Worm (Caenorhabditis elegans): ENCODE results near the gene slrp-1.

Gene slrp-1

ce11 chrV:13556746-13557145, 8.9 kb upstream of the slrp-1 start, which contains the start of gene cav-2 (continued):
- no peak for TF ChIP-seq nhr-179 (tag; optimal IDR thresholded peaks at IDR 0.05)
- TF ChIP-seq gei-17 (GFP tag; optimal IDR thresholded peaks at IDR 0.05) = peak; percentile 9
- peak; percentile 22 to 68 for TF ChIP-seq let-607 (tag; optimal IDR thresholded peaks at IDR 0.05)
- no peak for TF ChIP-seq egl-18 (GFP tag; IDR thresholded peaks at IDR 0.05)
- TF ChIP-seq ZK185.1 (tag; optimal IDR thresholded peaks at IDR 0.05; ENCODE audit: poor library complexity, severe bottlenecking) = peak; percentile 89
- 0 out of 2 replicates have a peak, but pooled peaks have one; percentile 52 for TF ChIP-seq ekl-4 (GFP tag; IDR thresholded peaks at IDR 0.05)
- TF ChIP-seq B0261.1 (tag; optimal IDR thresholded peaks at IDR 0.05) = no peak
- no peak for TF ChIP-seq Y53G8AR.9 (GFP tag; conservative IDR thresholded peaks at IDR 0.05)
- no peak for TF ChIP-seq snpc-1.3 (tag; optimal IDR thresholded peaks at IDR 0.05; ENCODE audit: insufficient read depth)
- peak; percentile 51 for TF ChIP-seq K12H6.12 (tag; optimal IDR thresholded peaks at IDR 0.05)
- peak; percentile 95 for TF ChIP-seq lin-54 (GFP tag; optimal IDR thresholded peaks at IDR 0.05)
- TF ChIP-seq T07F8.4 (tag; optimal IDR thresholded peaks at IDR 0.05) = no peak
- no peak for TF ChIP-seq ceh-79 (tag; optimal IDR thresholded peaks at IDR 0.05)
- 0 out of 2 replicates have a peak, but pooled peaks have one; percentile 28 for TF ChIP-seq C06A6.2 (GFP tag; conservative IDR thresholded peaks at IDR 0.05)
- TF ChIP-seq nhr-80 (tag; optimal IDR thresholded peaks at IDR 0.05) = peak; percentile 95
- TF ChIP-seq attf-6 (GFP tag; IDR thresholded peaks at IDR 0.05) = no peak
- no peak for TF ChIP-seq hlh-12 (tag; optimal IDR thresholded peaks at IDR 0.05)
- no peak for TF ChIP-seq rpc-1 (optimal IDR thresholded peaks at IDR 0.05)
- TF ChIP-seq rpc-1 (tag; optimal IDR thresholded peaks at IDR 0.05) = no peak
- peak; percentile 44 for TF ChIP-seq F33H1.4 (GFP tag; IDR thresholded peaks at IDR 0.05)
- no peak for TF ChIP-seq snpc-1.1 (tag; optimal IDR thresholded peaks at IDR 0.05; ENCODE audit: insufficient read depth)
- TF ChIP-seq zfh-2 (GFP tag; conservative IDR thresholded peaks at IDR 0.05) = no peak
- 0 out of 2 replicates have a peak, but pooled peaks have one; percentile 52 for TF ChIP-seq Y67H2A.10 (GFP tag; conservative IDR thresholded peaks at IDR 0.05)
- peak; percentile 20 for TF ChIP-seq ztf-3 (GFP tag; optimal IDR thresholded peaks at IDR 0.05)
- TF ChIP-seq rec-8 (tag; optimal IDR thresholded peaks at IDR 0.05) = peak in 1 of 2 experiments; percentile 66
- peak; percentile 11 for TF ChIP-seq athp-1 (tag; optimal IDR thresholded peaks at IDR 0.05)
- no peak for TF ChIP-seq K11D2.4 (GFP tag; IDR thresholded peaks at IDR 0.05)
- no peak for TF ChIP-seq snpc-3.4 (tag; optimal IDR thresholded peaks at IDR 0.05)
- 0 out of 2 replicates have a peak, but pooled peaks have one; percentile 32 for TF ChIP-seq pbrm-1 (GFP tag; IDR thresholded peaks at IDR 0.05)
- no peak for TF ChIP-seq lin-26 (GFP tag; IDR thresholded peaks at IDR 0.05)
- peak; percentile 52; the same call in 1 of the 2 replicates for TF ChIP-seq nfyb-1 (GFP tag; IDR thresholded peaks at IDR 0.05)
- TF ChIP-seq tlf-1 (GFP tag; optimal IDR thresholded peaks at IDR 0.05) = peak; percentile 21
- no peak for TF ChIP-seq bed-1 (GFP tag; IDR thresholded peaks at IDR 0.05)
- peak; percentile 36 for TF ChIP-seq lsl-1 (GFP tag; optimal IDR thresholded peaks at IDR 0.05)
- TF ChIP-seq bed-2 (GFP tag; IDR thresholded peaks at IDR 0.05) = no peak
- no peak for TF ChIP-seq dpff-1 (tag; optimal IDR thresholded peaks at IDR 0.05)
- TF ChIP-seq madf-6 (GFP tag; IDR thresholded peaks at IDR 0.05) = peak; percentile 69

ce11 chrV:13559978-13560377, 5.7 kb upstream of the slrp-1 start, which contains the start of gene C56A3.8:
TSS of gene C56A3.8 (plus strand) at chrV:13560278.
- TF ChIP-seq D2030.7 (GFP tag; IDR thresholded peaks at IDR 0.05) = peak; percentile 38; the same call in 1 of the 2 replicates
- TF ChIP-seq F57A8.1 (GFP tag; optimal IDR thresholded peaks at IDR 0.05) = no peak
- no peak for TF ChIP-seq F57C9.4 (tag; optimal IDR thresholded peaks at IDR 0.05)
- peak; percentile 84 for TF ChIP-seq lsl-1 (GFP tag; optimal IDR thresholded peaks at IDR 0.05)
- no peak for TF ChIP-seq F49E8.2 (tag; optimal IDR thresholded peaks at IDR 0.05; ENCODE audit: insufficient read depth)
- no peak for TF ChIP-seq repo-1 (tag; optimal IDR thresholded peaks at IDR 0.05)

Data from whole organism, young adult.